Fruit fly (Drosophila melanogaster) whole organism, wandering third instar larva: ENCODE data around the gene CG15877.

Experiments
- Abd-B ChIP-seq: fragments of >200 bp; optimal IDR thresholded peaks from 2 replicates; lab custom pipeline; 2017; ENCODE audit warnings: missing biosample characterization, missing genetic modification characterization
- CG32264 ChIP-seq: fragments of 200-800 bp; sonication (Bioruptor generic); optimal IDR thresholded peaks from 2 replicates; lab custom pipeline; 2016; ENCODE audit warnings: missing biosample characterization, missing genetic modification characterization
- CG9705 ChIP-seq: fragments of 200-800 bp; sonication (Bioruptor generic); optimal IDR thresholded peaks from 2 replicates; lab custom pipeline; 2018; ENCODE audit warnings: missing biosample characterization, mild to moderate bottlenecking, missing genetic modification characterization
- CrebA ChIP-seq: fragments of 200-800 bp; sonication (Bioruptor generic); optimal IDR thresholded peaks from 2 replicates; lab custom pipeline; 2016; ENCODE audit warnings: missing biosample characterization, mild to moderate bottlenecking, missing genetic modification characterization, borderline replicate concordance
- Dfd ChIP-seq: fragments of >200 bp; optimal IDR thresholded peaks from 2 replicates; lab custom pipeline; 2017; ENCODE audit warnings: missing biosample characterization, missing genetic modification characterization
- Dif ChIP-seq: fragments of 200-275, 200-300 bp; sonication (Bioruptor generic); optimal IDR thresholded peaks from 2 replicates; lab custom pipeline; 2018; ENCODE audit warnings: missing biosample characterization, missing genetic modification characterization; ENCODE audit not compliant: partially characterized antibody
- GATAd ChIP-seq: sonication (Bioruptor generic); optimal IDR thresholded peaks from 2 replicates; lab custom pipeline; 2016; ENCODE audit warnings: missing biosample characterization, missing genetic modification characterization
- HLH106 ChIP-seq: fragments of 200-800 bp; optimal IDR thresholded peaks from 3 replicates; lab custom pipeline; 2019; ENCODE audit warnings: missing biosample characterization, mild to moderate bottlenecking, missing genetic modification characterization, moderate library complexity
- Hnf4 ChIP-seq: fragments of 200-800 bp; sonication (Bioruptor generic); optimal IDR thresholded peaks from 2 replicates; lab custom pipeline; 2016; ENCODE audit warnings: missing biosample characterization, mild to moderate bottlenecking, missing genetic modification characterization
- Hr78 ChIP-seq: fragments of >200 bp; optimal IDR thresholded peaks from 2 replicates; lab custom pipeline; 2017; ENCODE audit warnings: missing biosample characterization, missing genetic modification characterization
- Hr83 ChIP-seq: fragments of 200-300 bp; sonication (Bioruptor generic); optimal IDR thresholded peaks from 2 replicates; lab custom pipeline; 2016; ENCODE audit warnings: missing biosample characterization, mild to moderate bottlenecking, missing genetic modification characterization, moderate library complexity; ENCODE audit not compliant: poor library complexity, severe bottlenecking
- Jra ChIP-seq: sonication (Bioruptor generic); optimal IDR thresholded peaks from 2 replicates; lab custom pipeline; 2016; ENCODE audit warnings: missing biosample characterization, missing genetic modification characterization
- Mio ChIP-seq: sonication (Bioruptor generic); optimal IDR thresholded peaks from 2 replicates; lab custom pipeline; 2016; ENCODE audit warnings: missing biosample characterization, missing genetic modification characterization
- Myc ChIP-seq: fragments of >200 bp; optimal IDR thresholded peaks from 2 replicates; lab custom pipeline; 2017
- N ChIP-seq: fragments of >200 bp; optimal IDR thresholded peaks from 2 replicates; lab custom pipeline; 2018; ENCODE audit warnings: missing biosample characterization, missing external identifiers, missing genetic modification characterization
- OdsH ChIP-seq: fragments of 200-800 bp; sonication (Bioruptor generic); optimal IDR thresholded peaks from 2 replicates; lab custom pipeline; 2016; ENCODE audit warnings: missing biosample characterization, mild to moderate bottlenecking, missing genetic modification characterization
- Rel ChIP-seq, 2 experiments: fragments of 200-800 bp; sonication (Bioruptor generic) in 1 of 2; optimal IDR thresholded peaks; 2 replicates in 1 of 2; 3 replicates in 1 of 2; lab custom pipeline; 2016 to 2019; ENCODE audit warnings: mild to moderate bottlenecking in 2 of 2, missing biosample characterization in 2 of 2, missing genetic modification characterization in 2 of 2, moderate library complexity in 1 of 2
- Sp1 ChIP-seq: fragments of 200-800 bp; sonication (Bioruptor generic); optimal IDR thresholded peaks from 3 replicates; lab custom pipeline; 2019; ENCODE audit warnings: missing biosample characterization, mild to moderate bottlenecking, missing genetic modification characterization, moderate library complexity
- Vsx2 ChIP-seq: fragments of 200-300, 225-300 bp; sonication (Bioruptor generic); optimal IDR thresholded peaks from 2 replicates; lab custom pipeline; 2018; ENCODE audit warnings: missing biosample characterization, missing genetic modification characterization; ENCODE audit not compliant: partially characterized antibody
- br ChIP-seq: fragments of 200-800 bp; sonication (Bioruptor generic); optimal IDR thresholded peaks from 2 replicates; lab custom pipeline; 2016; ENCODE audit warnings: missing biosample characterization, missing genetic modification characterization
- brk ChIP-seq: fragments of 200-800 bp; sonication (Bioruptor generic); optimal IDR thresholded peaks from 2 replicates; lab custom pipeline; 2016; ENCODE audit warnings: missing biosample characterization, mild to moderate bottlenecking, missing genetic modification characterization
- dl ChIP-seq, 2 experiments: fragments of 175-275, 200-275 bp in 1 of 2; fragments of 200-275 bp in 1 of 2; sonication (Bioruptor generic); optimal IDR thresholded peaks; lab custom pipeline; 2018; ENCODE audit warnings: mild to moderate bottlenecking in 2 of 2, missing biosample characterization in 2 of 2, missing genetic modification characterization in 2 of 2, moderate library complexity in 2 of 2; ENCODE audit not compliant: partially characterized antibody in 2 of 2, insufficient read depth in 1 of 2
- dmrt93B ChIP-seq: fragments of 200-800 bp; sonication (Bioruptor generic); optimal IDR thresholded peaks from 2 replicates; lab custom pipeline; 2018; ENCODE audit warnings: missing biosample characterization, mild to moderate bottlenecking, missing genetic modification characterization
- dsf ChIP-seq: sonication (Bioruptor generic); optimal IDR thresholded peaks from 2 replicates; lab custom pipeline; 2016; ENCODE audit warnings: missing biosample characterization, missing genetic modification characterization, borderline replicate concordance
- ey ChIP-seq: fragments of 200-800 bp; sonication (Bioruptor generic); optimal IDR thresholded peaks from 2 replicates; lab custom pipeline; 2016; ENCODE audit warnings: missing biosample characterization, missing genetic modification characterization
- foxo ChIP-seq, 2 experiments: fragments of 200-800 bp; sonication (Bioruptor generic); optimal IDR thresholded peaks; 2 replicates in 1 of 2; 3 replicates in 1 of 2; lab custom pipeline; 2016 to 2017; ENCODE audit warnings: missing biosample characterization in 2 of 2, missing genetic modification characterization in 2 of 2
- fru ChIP-seq: fragments of 200-800 bp; sonication (Bioruptor generic); optimal IDR thresholded peaks from 3 replicates; lab custom pipeline; 2016; ENCODE audit warnings: missing biosample characterization, mild to moderate bottlenecking, missing genetic modification characterization
- h ChIP-seq: fragments of 200-800 bp; sonication (Bioruptor generic); optimal IDR thresholded peaks from 3 replicates; lab custom pipeline; 2016; ENCODE audit warnings: missing biosample characterization, mild to moderate bottlenecking, missing genetic modification characterization
- jim ChIP-seq: fragments of 175-275, 200-325 bp; sonication (Bioruptor generic); optimal IDR thresholded peaks from 2 replicates; lab custom pipeline; 2016; ENCODE audit warnings: missing biosample characterization, mild to moderate bottlenecking, missing genetic modification characterization
- lola ChIP-seq: fragments of >200 bp; optimal IDR thresholded peaks from 2 replicates; lab custom pipeline; 2017; ENCODE audit warnings: missing biosample characterization, missing genetic modification characterization
- pan ChIP-seq: fragments of >200 bp; optimal IDR thresholded peaks from 2 replicates; lab custom pipeline; 2017
- psq ChIP-seq: fragments of 200-800 bp; sonication (Bioruptor generic); optimal IDR thresholded peaks from 3 replicates; lab custom pipeline; 2017; ENCODE audit warnings: missing biosample characterization, mild to moderate bottlenecking, missing genetic modification characterization, moderate library complexity
- rgr ChIP-seq: fragments of 200-800 bp; sonication (Bioruptor generic); optimal IDR thresholded peaks from 3 replicates; lab custom pipeline; 2016; ENCODE audit warnings: missing biosample characterization, mild to moderate bottlenecking, missing genetic modification characterization
- sage ChIP-seq: fragments of 200-800 bp; sonication (Bioruptor generic); optimal IDR thresholded peaks from 2 replicates; lab custom pipeline; 2016; ENCODE audit warnings: missing biosample characterization, mild to moderate bottlenecking, missing genetic modification characterization
- sv ChIP-seq: fragments of 200-800 bp; sonication (Bioruptor generic); optimal IDR thresholded peaks from 3 replicates; lab custom pipeline; 2016; ENCODE audit warnings: missing biosample characterization, missing genetic modification characterization
- tai ChIP-seq: sonication (Bioruptor generic); optimal IDR thresholded peaks from 2 replicates; lab custom pipeline; 2016; ENCODE audit warnings: missing biosample characterization, missing genetic modification characterization
- usp ChIP-seq: fragments of >200 bp; optimal IDR thresholded peaks from 2 replicates; lab custom pipeline; 2017; ENCODE audit warnings: missing biosample characterization, missing genetic modification characterization
- woc ChIP-seq: sonication (Bioruptor generic); optimal IDR thresholded peaks from 2 replicates; lab custom pipeline; 2016; ENCODE audit warnings: missing biosample characterization, mild to moderate bottlenecking, missing genetic modification characterization

CG15877 gene

dm6 chr3L:2417399-2418040 lies 40.2 kb upstream of the CG15877 start:
- TF ChIP-seq CrebA (GFP tag; lab: Kevin White, UChicago) = no peak
- peak; percentile 75 for TF ChIP-seq ey (GFP tag; lab: Kevin White, UChicago)
- no peak for TF ChIP-seq Hr78 (GFP tag; lab: Kevin White, UChicago)
- no peak for TF ChIP-seq Abd-B (GFP tag; lab: Kevin White, UChicago)
- TF ChIP-seq fru (GFP tag; lab: Kevin White, UChicago) = peak; percentile 89
- peak; percentile 42 for TF ChIP-seq dsf (GFP tag; lab: Kevin White, UChicago)
- TF ChIP-seq Hr83 (GFP tag; lab: Kevin White, UChicago) = peak; percentile 43
- TF ChIP-seq Jra (GFP tag; lab: Kevin White, UChicago) = peak; percentile 51
- peak; percentile 93 for TF ChIP-seq psq (GFP tag; lab: Kevin White, UChicago)
- peak; percentile 4 for TF ChIP-seq CG32264 (GFP tag; lab: Kevin White, UChicago)
- peak; percentile 83 for TF ChIP-seq CG9705 (GFP tag; lab: Kevin White, UChicago)
- peak; percentile 18 for TF ChIP-seq sage (GFP tag; lab: Kevin White, UChicago)
- peak; percentile 91 for TF ChIP-seq OdsH (GFP tag; lab: Kevin White, UChicago)
- peak; percentile 70 for TF ChIP-seq Rel (GFP tag; optimal IDR thresholded peaks at IDR 0.05; lab: Kevin White, UChicago)
- TF ChIP-seq Rel (tag; optimal IDR thresholded peaks at IDR 0.05; lab: Kevin White, UChicago) = peak; percentile 23
- TF ChIP-seq brk = peak; percentile 76
- peak in 1 of 2 experiments; percentile 93 for TF ChIP-seq foxo (GFP tag; optimal IDR thresholded peaks at IDR 0.05; lab: Kevin White, UChicago)
- no peak for TF ChIP-seq N (GFP tag; lab: Kevin White, UChicago)
- TF ChIP-seq tai = peak; percentile 32
- no peak for TF ChIP-seq Mio (GFP tag; lab: Kevin White, UChicago)
- TF ChIP-seq woc (GFP tag; lab: Kevin White, UChicago) = peak; percentile 36
- peak; percentile 64 for TF ChIP-seq Hnf4 (GFP tag; lab: Kevin White, UChicago)
- no peak for TF ChIP-seq Myc (lab: Kevin White, UChicago)
- no peak for TF ChIP-seq GATAd (GFP tag; lab: Kevin White, UChicago)
- no peak for TF ChIP-seq Vsx2 (GFP tag; lab: Kevin White, UChicago)
- peak; percentile 42 for TF ChIP-seq Dif (GFP tag; lab: Kevin White, UChicago)
- peak; percentile 93 for TF ChIP-seq h
- TF ChIP-seq dmrt93B = peak; percentile 86
- peak; percentile 90 for TF ChIP-seq HLH106 (tag; lab: Kevin White, UChicago)
- TF ChIP-seq lola (GFP tag; lab: Kevin White, UChicago) = no peak
- peak; percentile 87 for TF ChIP-seq rgr (GFP tag; lab: Kevin White, UChicago)
- TF ChIP-seq dl (GFP tag; optimal IDR thresholded peaks at IDR 0.05; lab: Kevin White, UChicago; ENCODE audit: insufficient read depth in 1 of 2, partially characterized antibody in 2 of 2) = no peak
- no peak for TF ChIP-seq jim
- peak; percentile 85 for TF ChIP-seq br
- TF ChIP-seq Sp1 (GFP tag; lab: Kevin White, UChicago) = peak; percentile 96
- peak; percentile 7 for TF ChIP-seq sv (GFP tag; lab: Kevin White, UChicago)
- TF ChIP-seq Dfd (GFP tag; lab: Kevin White, UChicago) = peak; percentile 89
- TF ChIP-seq usp = no peak
- no peak for TF ChIP-seq pan (lab: Kevin White, UChicago)

dm6 chr3L:2414876-2415275 lies 37.5 kb upstream of the CG15877 start:
- no peak for TF ChIP-seq Sp1 (GFP tag; lab: Kevin White, UChicago)
- TF ChIP-seq pan (lab: Kevin White, UChicago) = no peak
- TF ChIP-seq Hnf4 (GFP tag; lab: Kevin White, UChicago) = no peak
- no peak for TF ChIP-seq HLH106 (tag; lab: Kevin White, UChicago)
- TF ChIP-seq Dif (GFP tag; lab: Kevin White, UChicago) = no peak
- no peak for TF ChIP-seq N (GFP tag; lab: Kevin White, UChicago)
- no peak for TF ChIP-seq foxo (GFP tag; optimal IDR thresholded peaks at IDR 0.05; lab: Kevin White, UChicago)
- TF ChIP-seq rgr (GFP tag; lab: Kevin White, UChicago) = no peak
- no peak for TF ChIP-seq woc (GFP tag; lab: Kevin White, UChicago)
- TF ChIP-seq br = no peak
